Fruit fly (Drosophila melanogaster) Kc167 (cell line): ENCODE results near the gene CG32812.

ENCODE experiments used
- Myc ChIP-seq: fragments of >200 bp; optimal IDR thresholded peaks from 2 replicates; lab custom pipeline; 2017; ENCODE audit warnings: missing external identifiers
- Sin3A ChIP-seq: fragments of >200 bp; optimal IDR thresholded peaks from 2 replicates; lab custom pipeline; 2018; ENCODE audit warnings: missing external identifiers
- insv ChIP-seq: fragments of >200 bp; optimal IDR thresholded peaks from 3 replicates; lab custom pipeline; 2018; ENCODE audit warnings: missing external identifiers
- psq ChIP-seq: fragments of >200 bp; optimal IDR thresholded peaks from 2 replicates; lab custom pipeline; 2017; ENCODE audit warnings: missing external identifiers
- ttk ChIP-seq: sonication (Bioruptor generic); optimal IDR thresholded peaks from 2 replicates; lab custom pipeline; 2017; ENCODE audit warnings: missing external identifiers

dm6 chrX:1321043-1321442 lies 34.0 kb downstream of the CG32812 start:
- TF ChIP-seq Myc = no peak
- TF ChIP-seq Sin3A = no peak
- TF ChIP-seq insv (lab: Kevin White, UChicago) = no peak
- no peak for TF ChIP-seq ttk (lab: Kevin White, UChicago)
- no peak for TF ChIP-seq psq
